Fruit fly (Drosophila melanogaster): Measurements from ENCODE around the gene Set8.

Set8 gene

dm6 chr3R:14357405-14357804 lies 41.6 kb downstream of the Set8 start (continued):
- TF ChIP-seq row (GFP tag; IDR thresholded peaks at IDR 0.05) (peak; percentile 69), fru (optimal IDR thresholded peaks at IDR 0.05) (no peak), CG31388 (GFP tag; optimal IDR thresholded peaks at IDR 0.05) (no peak), sr (GFP tag; IDR thresholded peaks at IDR 0.05) (no peak), CG18262 (tag; optimal IDR thresholded peaks at IDR 0.05) (peak; percentile 41), chn (GFP tag; optimal IDR thresholded peaks at IDR 0.05) (no peak), CG18476 (GFP tag; optimal IDR thresholded peaks at IDR 0.05) (peak; percentile 11), wor (GFP tag; IDR thresholded peaks at IDR 0.05) (peak; percentile 19; the same call in 1 of the 2 replicates), PHDP (tag; optimal IDR thresholded peaks at IDR 0.05) (peak; percentile 38), CG4282 (GFP tag; optimal IDR thresholded peaks at IDR 0.05) (no peak), CG9727 (GFP tag; optimal IDR thresholded peaks at IDR 0.05) (peak; percentile 49), gcm (GFP tag; optimal IDR thresholded peaks at IDR 0.05) (peak; percentile 22), CG11085 (GFP tag; IDR thresholded peaks at IDR 0.05) (no peak), Tbp (GFP tag; optimal IDR thresholded peaks at IDR 0.05) (no peak), CG30431 (GFP tag; optimal IDR thresholded peaks at IDR 0.05) (peak; percentile 24), CG7556 (GFP tag; optimal IDR thresholded peaks at IDR 0.05) (peak; percentile 19), Fer3 (tag; optimal IDR thresholded peaks at IDR 0.05) (peak; percentile 54), tin (GFP tag; optimal IDR thresholded peaks at IDR 0.05) (peak; percentile 45), CG10209 (GFP tag; optimal IDR thresholded peaks at IDR 0.05) (peak; percentile 4), kni (GFP tag; optimal IDR thresholded peaks at IDR 0.05) (no peak), Dref (GFP tag; IDR thresholded peaks at IDR 0.05) (no peak), unc-4 (GFP tag; IDR thresholded peaks at IDR 0.05; ENCODE audit: partially characterized antibody) (no peak), Ets97D (GFP tag; optimal IDR thresholded peaks at IDR 0.05) (no peak), CG9817 (tag; optimal IDR thresholded peaks at IDR 0.05) (peak; percentile 36), bowl (GFP tag; IDR thresholded peaks at IDR 0.05) (no peak), abd-A (tag; optimal IDR thresholded peaks at IDR 0.05) (no peak), CG6791 (GFP tag; IDR thresholded peaks at IDR 0.05; ENCODE audit: partially characterized antibody) (no peak), HLH3B (GFP tag; IDR thresholded peaks at IDR 0.05) (peak; percentile 46), D19B (GFP tag; optimal IDR thresholded peaks at IDR 0.05) (no peak), prd (optimal IDR thresholded peaks at IDR 0.05) (no peak), prd (GFP tag; IDR thresholded peaks at IDR 0.05) (peak; percentile 88), trh (GFP tag; optimal IDR thresholded peaks at IDR 0.05) (no peak), seq (GFP tag; IDR thresholded peaks at IDR 0.05) (0 out of 2 replicates have a peak, but pooled peaks have one; percentile 22), CG15514 (GFP tag; optimal IDR thresholded peaks at IDR 0.05) (no peak), CG7928 (GFP tag; optimal IDR thresholded peaks at IDR 0.05) (no peak), CG5245 (GFP tag; optimal IDR thresholded peaks at IDR 0.05) (peak; percentile 39), fd96Cb (tag; optimal IDR thresholded peaks at IDR 0.05) (peak; percentile 40), sisA (GFP tag; IDR thresholded peaks at IDR 0.05) (peak; percentile 59), al (GFP tag; IDR thresholded peaks at IDR 0.05) (peak; percentile 15; the same call in 1 of the 2 replicates), Atf-2 (GFP tag; optimal IDR thresholded peaks at IDR 0.05) (no peak), CG2712 (tag; optimal IDR thresholded peaks at IDR 0.05) (peak; percentile 59), Gug (GFP tag; IDR thresholded peaks at IDR 0.05) (peak; percentile 15; the same call in 1 of the 4 replicates), CG9215 (GFP tag; IDR thresholded peaks at IDR 0.05) (peak; percentile 44; the same call in 1 of the 2 replicates), Atf3 (GFP tag; optimal IDR thresholded peaks at IDR 0.05) (no peak), CG31441 (GFP tag; IDR thresholded peaks at IDR 0.05) (peak; percentile 40; the same call in 1 of the 2 replicates), gfzf (GFP tag; optimal IDR thresholded peaks at IDR 0.05) (no peak), corto (GFP tag; optimal IDR thresholded peaks at IDR 0.05) (no peak), Bteb2 (GFP tag; optimal IDR thresholded peaks at IDR 0.05) (no peak), CG3838 (GFP tag; optimal IDR thresholded peaks at IDR 0.05) (no peak), ham (GFP tag; IDR thresholded peaks at IDR 0.05) (no peak), CG6254 (GFP tag; optimal IDR thresholded peaks at IDR 0.05) (no peak), CG7839 (tag; optimal IDR thresholded peaks at IDR 0.05) (peak; percentile 50)

All from whole organism, embryonic.